Fruit fly (Drosophila melanogaster) whole organism, embryonic: ENCODE measurements around the gene Appl.

Source experiments
- Asciz ChIP-seq: fragments of 200-800 bp; sonication (Bioruptor generic); optimal IDR thresholded peaks from 2 replicates; lab custom pipeline; 2017; ENCODE audit warnings: missing biosample characterization, mild to moderate bottlenecking, missing genetic modification characterization, missing genetic modification reagents
- Atf-2 ChIP-seq: fragments of 200-800 bp; sonication (Bioruptor generic); optimal IDR thresholded peaks from 2 replicates; lab custom pipeline; 2016; ENCODE audit warnings: missing biosample characterization, missing genetic modification characterization
- Blimp-1 ChIP-seq: fragments of 200-800 bp; sonication (Bioruptor generic); optimal IDR thresholded peaks from 3 replicates; lab custom pipeline; 2018; ENCODE audit warnings: missing biosample characterization, missing genetic modification characterization, mild to moderate bottlenecking, moderate library complexity, missing genetic modification reagents
- CG10321 ChIP-seq: fragments of 200-800 bp; sonication (Bioruptor generic); IDR thresholded peaks from 2 replicates; pipeline ENCODE4 v1.3.6; 2022; ENCODE audit warnings: missing biosample characterization, missing genetic modification characterization
- CG11723 ChIP-seq: fragments of 200-800 bp; sonication (Bioruptor generic); optimal IDR thresholded peaks from 2 replicates; lab custom pipeline; 2017; ENCODE audit warnings: missing biosample characterization, mild to moderate bottlenecking, missing genetic modification characterization
- CG12942 ChIP-seq: fragments of 200-800 bp; sonication (Bioruptor generic); optimal IDR thresholded peaks from 3 replicates; lab custom pipeline; 2016; ENCODE audit warnings: missing biosample characterization, missing genetic modification characterization
- CG15514 ChIP-seq: fragments of 200-800 bp; sonication (Bioruptor generic); optimal IDR thresholded peaks from 3 replicates; lab custom pipeline; 2017; ENCODE audit warnings: missing biosample characterization, missing genetic modification characterization, mild to moderate bottlenecking, moderate library complexity, missing genetic modification reagents
- CG16815 ChIP-seq: fragments of 200-800 bp; sonication (Bioruptor generic); optimal IDR thresholded peaks from 3 replicates; lab custom pipeline; 2017; ENCODE audit warnings: missing biosample characterization, mild to moderate bottlenecking, missing genetic modification characterization
- CG1832 ChIP-seq: fragments of 200-800 bp; sonication (Bioruptor generic); optimal IDR thresholded peaks from 2 replicates; lab custom pipeline; 2017; ENCODE audit warnings: missing biosample characterization, mild to moderate bottlenecking, missing genetic modification characterization, inconsistent platforms
- CG2129 ChIP-seq: fragments of 200-800 bp; sonication (Bioruptor generic); IDR thresholded peaks from 2 replicates; pipeline ENCODE4 v1.3.6; 2022; ENCODE audit warnings: missing biosample characterization, missing genetic modification characterization; ENCODE audit not compliant: partially characterized antibody
- CG30020 ChIP-seq: fragments of 200-800 bp; optimal IDR thresholded peaks from 2 replicates; lab custom pipeline; 2019; ENCODE audit warnings: missing biosample characterization, mild to moderate bottlenecking, missing genetic modification characterization, moderate library complexity
- CG30431 ChIP-seq: fragments of 200-800 bp; sonication (Bioruptor generic); optimal IDR thresholded peaks from 2 replicates; lab custom pipeline; 2017; ENCODE audit warnings: missing biosample characterization, missing genetic modification characterization
- CG33213 ChIP-seq: fragments of 200-800 bp; sonication (Bioruptor generic); optimal IDR thresholded peaks from 3 replicates; lab custom pipeline; 2016; ENCODE audit warnings: missing biosample characterization, missing genetic modification characterization
- CG3847 ChIP-seq: fragments of 200-800 bp; sonication (Bioruptor generic); IDR thresholded peaks from 2 replicates; pipeline ENCODE4 v1.3.6; 2022; ENCODE audit warnings: missing biosample characterization, missing genetic modification characterization
- CG5953 ChIP-seq: fragments of 200-800 bp; sonication (Bioruptor generic); IDR thresholded peaks from 2 replicates; pipeline ENCODE4 v1.3.6; 2022; ENCODE audit warnings: missing biosample characterization, missing genetic modification characterization
- CG7786 ChIP-seq: fragments of 200-800 bp; sonication (Bioruptor generic); optimal IDR thresholded peaks from 2 replicates; lab custom pipeline; 2016; ENCODE audit warnings: missing biosample characterization, missing genetic modification characterization
- CG8478 ChIP-seq: fragments of >200 bp; optimal IDR thresholded peaks from 2 replicates; lab custom pipeline; 2018
- CG9215 ChIP-seq: fragments of 200-800 bp; sonication (Bioruptor generic); IDR thresholded peaks from 2 replicates; pipeline ENCODE4 v1.3.6; 2022; ENCODE audit warnings: missing biosample characterization, missing genetic modification characterization
- Doc3 ChIP-seq: fragments of 200-800 bp; sonication (Bioruptor generic); IDR thresholded peaks from 3 replicates; pipeline ENCODE4 v1.3.6; 2022; ENCODE audit warnings: missing biosample characterization, missing genetic modification characterization; ENCODE audit not compliant: partially characterized antibody
- E2f1 ChIP-seq: fragments of 200-800 bp; sonication (Bioruptor generic); IDR thresholded peaks from 2 replicates; pipeline ENCODE4 v1.3.6; 2022; ENCODE audit warnings: missing biosample characterization, missing genetic modification characterization
- Ets97D ChIP-seq: fragments of 200-800 bp; sonication (Bioruptor generic); optimal IDR thresholded peaks from 3 replicates; lab custom pipeline; 2016; ENCODE audit warnings: missing biosample characterization, missing genetic modification characterization
- Gsc ChIP-seq: fragments of 200-800 bp; sonication (Bioruptor generic); IDR thresholded peaks from 2 replicates; pipeline ENCODE4 v1.3.6; 2022; ENCODE audit warnings: missing biosample characterization, missing genetic modification characterization
- HLHmδ ChIP-seq: fragments of 200-800 bp; sonication (Bioruptor generic); optimal IDR thresholded peaks from 2 replicates; lab custom pipeline; 2018; ENCODE audit warnings: missing biosample characterization, mild to moderate bottlenecking, missing genetic modification characterization, moderate library complexity
- Kr ChIP-seq: fragments of 200-800 bp; sonication (Bioruptor generic); optimal IDR thresholded peaks from 2 replicates; lab custom pipeline; 2017; ENCODE audit warnings: missing biosample characterization, mild to moderate bottlenecking, missing genetic modification characterization
- Nf-YB ChIP-seq: fragments of 200-800 bp; sonication (Bioruptor generic); optimal IDR thresholded peaks from 3 replicates; lab custom pipeline; 2019; ENCODE audit warnings: missing biosample characterization, mild to moderate bottlenecking, missing genetic modification characterization, moderate library complexity
- Oli ChIP-seq: fragments of 200-800 bp; sonication (Bioruptor generic); optimal IDR thresholded peaks from 2 replicates; lab custom pipeline; 2018; ENCODE audit warnings: missing biosample characterization, mild to moderate bottlenecking, missing genetic modification characterization, moderate library complexity
- Scr ChIP-seq: fragments of 200-800 bp; sonication (Bioruptor generic); IDR thresholded peaks from 2 replicates; pipeline ENCODE4 v1.3.6; 2022; ENCODE audit warnings: missing biosample characterization, missing genetic modification characterization; ENCODE audit not compliant: partially characterized antibody
- Sox102F ChIP-seq: fragments of 200-800 bp; sonication (Bioruptor generic); optimal IDR thresholded peaks from 2 replicates; lab custom pipeline; 2018; ENCODE audit warnings: missing biosample characterization, mild to moderate bottlenecking, missing genetic modification characterization, moderate library complexity
- ase ChIP-seq: fragments of 200-800 bp; sonication (Bioruptor generic); IDR thresholded peaks from 3 replicates; pipeline ENCODE4 v1.3.6; 2022; ENCODE audit warnings: missing biosample characterization, missing genetic modification characterization
- corto ChIP-seq: fragments of 200-800 bp; sonication (Bioruptor generic); optimal IDR thresholded peaks from 2 replicates; lab custom pipeline; 2016; ENCODE audit warnings: missing biosample characterization, mild to moderate bottlenecking, missing genetic modification characterization, moderate library complexity
- dati ChIP-seq: fragments of 200-800 bp; sonication (Bioruptor generic); IDR thresholded peaks from 2 replicates; pipeline ENCODE4 v1.3.6; 2022; ENCODE audit warnings: missing biosample characterization, missing genetic modification characterization
- dmrt99B ChIP-seq: fragments of 200-800 bp; sonication (Bioruptor generic); optimal IDR thresholded peaks from 2 replicates; lab custom pipeline; 2018; ENCODE audit warnings: missing biosample characterization, mild to moderate bottlenecking, missing genetic modification characterization, moderate library complexity
- exex ChIP-seq: fragments of 200-800 bp; sonication (Bioruptor generic); optimal IDR thresholded peaks from 4 replicates; lab custom pipeline; 2018; ENCODE audit warnings: missing biosample characterization, mild to moderate bottlenecking, missing genetic modification characterization, moderate library complexity
- gce ChIP-seq: fragments of 200-800 bp; sonication (Bioruptor generic); IDR thresholded peaks from 3 replicates; pipeline ENCODE4 v1.3.6; 2022; ENCODE audit warnings: missing biosample characterization, missing genetic modification characterization
- gcm2 ChIP-seq: fragments of 200-800 bp; sonication (Bioruptor generic); optimal IDR thresholded peaks from 2 replicates; lab custom pipeline; 2016; ENCODE audit warnings: missing biosample characterization, missing genetic modification characterization
- hkb ChIP-seq, 2 experiments: fragments of 200-800 bp in 1 of 2; fragments of >200 bp in 1 of 2; sonication (Bioruptor generic) in 1 of 2; IDR thresholded peaks in 1 of 2; optimal IDR thresholded peaks in 1 of 2; 2 replicates each; pipeline versions ENCODE4 v1.3.6 to Lab custom; 2017 to 2022; ENCODE audit warnings: missing biosample characterization in 1 of 2, missing genetic modification characterization in 1 of 2
- jigr1 ChIP-seq: fragments of 200-800 bp; sonication (Bioruptor generic); IDR thresholded peaks from 3 replicates; pipeline ENCODE4 v1.3.6; 2022; ENCODE audit warnings: missing biosample characterization, missing genetic modification characterization
- lbe ChIP-seq: fragments of 200-800 bp; sonication (Bioruptor generic); optimal IDR thresholded peaks from 2 replicates; lab custom pipeline; 2016; ENCODE audit warnings: missing biosample characterization, mild to moderate bottlenecking, missing genetic modification characterization
- maf-S ChIP-seq: fragments of 200-800 bp; sonication (Bioruptor generic); optimal IDR thresholded peaks from 2 replicates; lab custom pipeline; 2016; ENCODE audit warnings: missing biosample characterization, missing genetic modification characterization
- p53 ChIP-seq: fragments of 200-800 bp; sonication (Bioruptor generic); optimal IDR thresholded peaks from 2 replicates; lab custom pipeline; 2016; ENCODE audit warnings: missing biosample characterization, missing genetic modification characterization
- pzg ChIP-seq: fragments of 200-800 bp; sonication (Bioruptor generic); optimal IDR thresholded peaks from 3 replicates; lab custom pipeline; 2018; ENCODE audit warnings: missing biosample characterization, mild to moderate bottlenecking, missing genetic modification characterization, moderate library complexity
- ranshi ChIP-seq: fragments of 200-800 bp; sonication (Bioruptor generic); IDR thresholded peaks from 2 replicates; pipeline ENCODE4 v1.3.6; 2022; ENCODE audit warnings: missing biosample characterization, missing genetic modification characterization
- repo ChIP-seq: fragments of 200-800 bp; sonication (Bioruptor generic); optimal IDR thresholded peaks from 2 replicates; lab custom pipeline; 2016; ENCODE audit warnings: missing biosample characterization, missing genetic modification characterization
- rib ChIP-seq: fragments of 200-800 bp; sonication (Bioruptor generic); IDR thresholded peaks from 2 replicates; pipeline ENCODE4 v1.3.6; 2022; ENCODE audit warnings: missing biosample characterization, missing genetic modification characterization
- run ChIP-seq: fragments of 200-800 bp; sonication (Bioruptor generic); optimal IDR thresholded peaks from 3 replicates; lab custom pipeline; 2018; ENCODE audit warnings: missing biosample characterization, mild to moderate bottlenecking, missing genetic modification characterization
- scrt ChIP-seq: fragments of 200-800 bp; sonication (Bioruptor generic); optimal IDR thresholded peaks from 2 replicates; lab custom pipeline; 2018; ENCODE audit warnings: missing biosample characterization, mild to moderate bottlenecking, missing genetic modification characterization, moderate library complexity
- slp2 ChIP-seq: fragments of 200-800 bp; sonication (Bioruptor generic); optimal IDR thresholded peaks from 2 replicates; lab custom pipeline; 2016; ENCODE audit warnings: missing biosample characterization, missing genetic modification characterization
- sr ChIP-seq: fragments of 200-800 bp; sonication (Bioruptor generic); IDR thresholded peaks from 3 replicates; pipeline ENCODE4 v1.3.6; 2022; ENCODE audit warnings: missing biosample characterization, missing genetic modification characterization
- zen2 ChIP-seq: fragments of 200-800 bp; sonication (Bioruptor generic); IDR thresholded peaks from 3 replicates; pipeline ENCODE4 v1.3.6; 2022; ENCODE audit warnings: missing biosample characterization, missing genetic modification characterization; ENCODE audit not compliant: partially characterized antibody
- zfh1 ChIP-seq: fragments of 200-800 bp; sonication (Bioruptor generic); IDR thresholded peaks from 3 replicates; pipeline ENCODE4 v1.3.6; 2022; ENCODE audit warnings: missing biosample characterization, missing genetic modification characterization

The Appl gene

dm6 chrX:526479-527071 lies 3.7 kb upstream of the Appl start (continued):
- TF ChIP-seq Atf-2 (GFP tag; lab: Kevin White, UChicago) (peak; percentile 65), Gsc (GFP tag; lab: Robert Waterston, UW) (no peak), CG7786 (GFP tag; lab: Kevin White, UChicago) (peak; percentile 63), CG1832 (GFP tag; lab: Kevin White, UChicago) (no peak), lbe (GFP tag; lab: Kevin White, UChicago) (no peak), CG11723 (GFP tag; lab: Kevin White, UChicago) (no peak), CG10321 (GFP tag; lab: Robert Waterston, UW) (no peak), dati (GFP tag; lab: Robert Waterston, UW) (no peak), gcm2 (no peak), p53 (GFP tag; lab: Kevin White, UChicago) (peak; percentile 2), Asciz (no peak), ranshi (GFP tag; lab: Robert Waterston, UW) (no peak), Oli (tag; lab: Kevin White, UChicago) (peak; percentile 48), zen2 (no peak), CG12942 (peak; percentile 12), run (tag; lab: Kevin White, UChicago) (no peak), slp2 (GFP tag; lab: Kevin White, UChicago) (peak; percentile 55), corto (GFP tag; lab: Kevin White, UChicago) (no peak), Scr (GFP tag; lab: Robert Waterston, UW) (no peak), CG33213 (GFP tag; lab: Kevin White, UChicago) (peak; percentile 59), Kr (peak; percentile 61), CG30431 (GFP tag; lab: Kevin White, UChicago) (peak; percentile 76), Sox102F (GFP tag; lab: Kevin White, UChicago) (no peak), CG9215 (GFP tag; lab: Robert Waterston, UW) (no peak; the same call in 1 of the 2 replicates), Nf-YB (GFP tag; lab: Kevin White, UChicago) (peak; percentile 32), zfh1 (GFP tag; lab: Robert Waterston, UW) (peak; percentile 87), HLHmδ (GFP tag; lab: Kevin White, UChicago) (no peak), dmrt99B (peak; percentile 13), sr (no peak), Ets97D (GFP tag; lab: Kevin White, UChicago) (no peak), Doc3 (GFP tag; lab: Robert Waterston, UW) (no peak), Blimp-1 (GFP tag; lab: Kevin White, UChicago) (no peak), E2f1 (GFP tag; lab: Robert Waterston, UW) (no peak), gce (GFP tag; lab: Robert Waterston, UW) (no peak), exex (tag; lab: Kevin White, UChicago) (no peak), CG30020 (no peak), scrt (GFP tag; lab: Kevin White, UChicago) (no peak), hkb (optimal IDR thresholded peaks at IDR 0.05; lab: Kevin White, UChicago) (no peak), hkb (GFP tag; IDR thresholded peaks at IDR 0.05; lab: Robert Waterston, UW) (0 out of 2 replicates have a peak, but pooled peaks have one; percentile 23), ase (GFP tag; lab: Robert Waterston, UW) (no peak), CG15514 (no peak), CG8478 (lab: Kevin White, UChicago) (no peak), pzg (no peak), CG2129 (GFP tag; lab: Robert Waterston, UW) (no peak), CG16815 (GFP tag; lab: Kevin White, UChicago) (peak; percentile 81), repo (GFP tag; lab: Kevin White, UChicago) (peak; percentile 59), maf-S (GFP tag; lab: Kevin White, UChicago) (no peak), rib (GFP tag; lab: Robert Waterston, UW) (no peak), CG5953 (no peak), CG3847 (GFP tag; lab: Robert Waterston, UW) (no peak), jigr1 (GFP tag; lab: Robert Waterston, UW) (no peak)
